Worm (Caenorhabditis elegans) whole organism, young adult: ENCODE data around the gene ints-9.

Experiments used
- K12H6.12 ChIP-seq: fragments of 200-800 bp; sonication (Bioruptor generic); optimal IDR thresholded peaks from 2 replicates; lab custom pipeline; 2018; ENCODE audit warnings: mild to moderate bottlenecking, missing genetic modification characterization, missing compliant biosample characterization
- T07F8.4 ChIP-seq: sonication (generic microtip); optimal IDR thresholded peaks from 2 replicates; lab custom pipeline; 2016; ENCODE audit warnings: mild to moderate bottlenecking, missing genetic modification characterization, moderate library complexity, missing compliant biosample characterization
- attf-5 ChIP-seq: fragments of 200-800 bp; sonication (Bioruptor generic); optimal IDR thresholded peaks from 2 replicates; lab custom pipeline; 2018; ENCODE audit warnings: mild to moderate bottlenecking, missing genetic modification characterization, missing compliant biosample characterization
- cebp-2 ChIP-seq: fragments of 200-800 bp; sonication (Bioruptor generic); IDR thresholded peaks from 2 replicates; pipeline ENCODE4 v1.3.6; 2022; ENCODE audit warnings: missing genetic modification characterization, missing compliant biosample characterization
- zfh-2 ChIP-seq: fragments of 200-800 bp; sonication (Bioruptor generic); conservative IDR thresholded peaks from 2 replicates; pipeline ENCODE4 v1.3.6; 2022; ENCODE audit warnings: missing genetic modification reagents, missing genetic modification characterization, missing compliant biosample characterization
- ztf-28 ChIP-seq: fragments of 200-800 bp; sonication (Bioruptor generic); IDR thresholded peaks from 2 replicates; pipeline ENCODE4 v1.3.6; 2022; ENCODE audit warnings: missing genetic modification reagents, missing genetic modification characterization, missing compliant biosample characterization

- no peak for TF ChIP-seq attf-5 (GFP tag; lab: Kevin White, UChicago)
- TF ChIP-seq cebp-2 (GFP tag; lab: Robert Waterston, UW): no peak
- TF ChIP-seq ztf-28: no peak
- TF ChIP-seq K12H6.12 (tag; lab: Kevin White, UChicago): no peak
- no peak for TF ChIP-seq T07F8.4
- no peak for TF ChIP-seq zfh-2 (GFP tag; lab: Robert Waterston, UW)
Observed at ce11 chrV:7595132-7595531, 19.5 kb downstream of the ints-9 start.
